Worm (Caenorhabditis elegans) whole organism, L3 larva: ENCODE data around the gene srh-231.
"Not testable (repeated sequence)": the region's sequence is repeated elsewhere in the genome, so short reads cannot be mapped to it uniquely, and the experiment has no call there.

Source experiments
- ZK546.5 ChIP-seq: sonication (generic microtip); optimal IDR thresholded peaks from 2 replicates; lab custom pipeline; 2017; ENCODE audit warnings: missing biosample characterization, missing genetic modification characterization
- ama-1 ChIP-seq: fragments of 150-350 bp; optimal IDR thresholded peaks from 2 replicates; lab custom pipeline; 2018
- ceh-28 ChIP-seq: fragments of 150-350 bp; optimal IDR thresholded peaks from 2 replicates; lab custom pipeline; 2014; ENCODE audit warnings: missing biosample characterization, missing genetic modification reagents, missing genetic modification characterization
- elt-1 ChIP-seq: fragments of 150-350 bp; optimal IDR thresholded peaks from 2 replicates; lab custom pipeline; 2014; ENCODE audit warnings: missing biosample characterization, missing genetic modification characterization
- elt-3 ChIP-seq, 3 experiments: fragments of 150-350 bp in 1 of 3; sonication (generic microtip) in 2 of 3; optimal IDR thresholded peaks; 2 replicates in 2 of 3; 4 replicates in 1 of 3; lab custom pipeline; 2014 to 2017; ENCODE audit warnings: missing biosample characterization in 3 of 3, missing genetic modification characterization in 3 of 3
- fkh-2 ChIP-seq: fragments of 150-350 bp; optimal IDR thresholded peaks from 2 replicates; lab custom pipeline; 2014; ENCODE audit warnings: missing biosample characterization, missing genetic modification reagents, missing genetic modification characterization
- fos-1 ChIP-seq: fragments of 150-350 bp; optimal IDR thresholded peaks from 2 replicates; lab custom pipeline; 2014; ENCODE audit warnings: missing biosample characterization, missing genetic modification characterization
- jun-1 ChIP-seq: fragments of 150-350 bp; optimal IDR thresholded peaks from 2 replicates; lab custom pipeline; 2014; ENCODE audit warnings: missing biosample characterization, missing genetic modification reagents, missing genetic modification characterization
- lin-39 ChIP-seq: fragments of 150-350 bp; optimal IDR thresholded peaks from 2 replicates; lab custom pipeline; 2018; ENCODE audit warnings: missing biosample characterization, missing genetic modification reagents, missing genetic modification characterization
- lsy-12 ChIP-seq: sonication (generic microtip); optimal IDR thresholded peaks from 2 replicates; lab custom pipeline; 2016; ENCODE audit warnings: mild to moderate bottlenecking, missing genetic modification characterization, missing compliant biosample characterization
- mml-1 ChIP-seq: fragments of 150-350 bp; sonication (generic microtip); optimal IDR thresholded peaks from 3 replicates; lab custom pipeline; 2014; ENCODE audit warnings: missing biosample characterization, missing genetic modification characterization
- nfya-1 ChIP-seq: sonication (generic microtip); optimal IDR thresholded peaks from 2 replicates; lab custom pipeline; 2017; ENCODE audit warnings: missing genetic modification characterization, mild to moderate bottlenecking, missing compliant biosample characterization, antibody characterized with exemption, moderate library complexity; ENCODE audit not compliant: insufficient read depth
- nhr-11 ChIP-seq: fragments of 150-350 bp; optimal IDR thresholded peaks from 2 replicates; lab custom pipeline; 2014; ENCODE audit warnings: missing biosample characterization, missing genetic modification characterization
- nhr-25 ChIP-seq: sonication (generic microtip); optimal IDR thresholded peaks from 2 replicates; lab custom pipeline; 2017; ENCODE audit warnings: missing biosample characterization, missing genetic modification characterization
- nhr-76 ChIP-seq: fragments of 150-350 bp; sonication (generic microtip); optimal IDR thresholded peaks from 5 replicates; lab custom pipeline; 2014; ENCODE audit warnings: missing biosample characterization, missing genetic modification characterization
- nhr-77 ChIP-seq: fragments of 150-350 bp; optimal IDR thresholded peaks from 2 replicates; lab custom pipeline; 2014; ENCODE audit warnings: missing biosample characterization, missing genetic modification characterization
- snpc-4 ChIP-seq: fragments of 150-350 bp; optimal IDR thresholded peaks from 2 replicates; lab custom pipeline; 2014; ENCODE audit warnings: missing biosample characterization, missing genetic modification characterization
- zag-1 ChIP-seq: fragments of 150-350 bp; optimal IDR thresholded peaks from 2 replicates; lab custom pipeline; 2014; ENCODE audit warnings: missing biosample characterization, missing genetic modification characterization
- ztf-4 ChIP-seq: fragments of 150-350 bp; optimal IDR thresholded peaks from 2 replicates; lab custom pipeline; 2014; ENCODE audit warnings: missing biosample characterization, missing genetic modification characterization

srh-231 gene

ce11 chrV:7313233-7313632 is 38.8 kb downstream of the srh-231 start, which contains the start of gene srx-6:
Gene srx-6, minus strand, starts transcription at chrV:7313333.
- TF ChIP-seq fos-1 (tag; lab: Kevin White, UChicago) (no peak), mml-1 (tag; lab: Kevin White, UChicago) (no peak), lin-39 (tag; lab: Kevin White, UChicago) (no peak), elt-1 (tag; lab: Kevin White, UChicago) (no peak), nfya-1 (tag; lab: Kevin White, UChicago) (no peak), nhr-11 (no peak), elt-3 (tag; optimal IDR thresholded peaks at IDR 0.05; lab: Kevin White, UChicago) (no peak), ceh-28 (tag; lab: Kevin White, UChicago) (no peak), lsy-12 (tag; lab: Kevin White, UChicago) (no peak), nhr-25 (no peak), zag-1 (tag; lab: Kevin White, UChicago) (no peak), ama-1 (lab: Kevin White, UChicago) (no peak), ztf-4 (tag; lab: Kevin White, UChicago) (no peak)

ce11 chrV:7307089-7307488 is 44.9 kb downstream of the srh-231 start, which contains the start of gene F07G11.1:
Gene F07G11.1, plus strand, starts transcription at chrV:7307389.
- TF ChIP-seq fkh-2 (tag; lab: Kevin White, UChicago) (no peak), nhr-76 (no peak), jun-1 (tag; lab: Kevin White, UChicago) (no peak), nhr-25 (no peak), ZK546.5 (tag; lab: Kevin White, UChicago) (no peak), snpc-4 (tag; lab: Kevin White, UChicago) (no peak)

- TF ChIP-seq fos-1 (tag; lab: Kevin White, UChicago); elt-3 (tag; optimal IDR thresholded peaks at IDR 0.05; lab: Kevin White, UChicago); nhr-77: not testable (repeated sequence)
These were observed 47.5 kb downstream of the srh-231 start, which contains the start of gene F07G11.2 for ce11 chrV:7304506-7304905. Gene F07G11.2, plus strand, starts transcription at chrV:7304806.
